Worm (Caenorhabditis elegans): ENCODE results near the gene wht-4.

wht-4 gene

DNA sequence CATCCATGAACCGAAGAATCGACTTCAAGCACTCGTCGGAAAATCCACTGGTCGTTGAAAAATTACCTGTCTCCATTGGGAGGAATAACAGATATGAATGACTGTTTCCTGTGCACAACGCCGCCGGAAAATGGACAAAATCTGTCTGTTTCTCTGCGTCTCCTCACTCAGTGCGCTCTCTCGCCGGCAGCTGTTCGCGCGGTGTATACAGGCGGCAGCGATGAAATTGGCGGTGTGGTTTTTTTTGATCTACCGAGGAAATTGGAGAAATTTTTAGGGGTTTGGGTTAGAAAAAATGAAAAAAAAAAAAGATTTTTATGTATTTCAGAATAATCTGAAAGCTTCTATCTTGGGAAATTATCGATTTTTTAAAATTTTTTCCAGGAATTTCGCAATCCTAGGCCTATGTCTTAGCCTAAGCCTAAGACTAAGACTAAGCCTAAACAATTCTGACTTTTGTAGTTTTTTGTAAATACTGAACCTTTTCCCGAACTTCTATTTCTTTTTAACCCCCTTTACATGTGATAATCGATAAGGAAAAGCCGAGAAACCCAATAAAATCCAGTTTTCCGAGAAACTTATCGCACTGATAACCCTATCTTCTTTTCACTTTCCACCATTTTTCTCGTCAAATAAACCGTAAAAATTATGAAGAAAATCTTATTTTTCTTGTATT lies 30.6 kb upstream of the wht-4 start, which contains the start of the genes fbxc-50 and C17F4.2:
Gene fbxc-50 (minus strand): TSS at position 81 of the 676 bp plus-strand sequence.
Gene C17F4.2 (plus strand): TSS at position 626 of the 676 bp plus-strand sequence.
- TF ChIP-seq med-1 (GFP tag; optimal IDR thresholded peaks at IDR 0.05; ENCODE audit: insufficient read depth) (no peak), T22C8.4 (GFP tag; IDR thresholded peaks at IDR 0.05) (0 out of 2 replicates have a peak, but pooled peaks have one; percentile 36)

- no peak for TF ChIP-seq ztf-23 (GFP tag; IDR thresholded peaks at IDR 0.05)
- no peak for TF ChIP-seq tab-1 (GFP tag; IDR thresholded peaks at IDR 0.05)
- TF ChIP-seq cog-1 (tag; optimal IDR thresholded peaks at IDR 0.05), result no peak
- TF ChIP-seq ref-1 (GFP tag; conservative IDR thresholded peaks at IDR 0.05), result no peak
- no peak for TF ChIP-seq med-1 (GFP tag; optimal IDR thresholded peaks at IDR 0.05; ENCODE audit: insufficient read depth)
- TF ChIP-seq ztf-29 (GFP tag; IDR thresholded peaks at IDR 0.05), result no peak
- no peak for TF ChIP-seq klf-2 (GFP tag; conservative IDR thresholded peaks at IDR 0.05)
- no peak for TF ChIP-seq T22C8.4 (GFP tag; IDR thresholded peaks at IDR 0.05)
- TF ChIP-seq flt-1 (GFP tag; IDR thresholded peaks at IDR 0.05), result no peak
Observed at ce11 chrII:3249406-3249805, 29.3 kb upstream of the wht-4 start, which contains the start of gene clec-124. Gene clec-124, plus strand, starts transcription at chrII:3249706.

- TF ChIP-seq flt-1 (GFP tag; IDR thresholded peaks at IDR 0.05) (no peak), med-1 (GFP tag; optimal IDR thresholded peaks at IDR 0.05; ENCODE audit: insufficient read depth) (no peak), ztf-23 (GFP tag; IDR thresholded peaks at IDR 0.05) (no peak), ztf-29 (GFP tag; IDR thresholded peaks at IDR 0.05) (no peak), klf-2 (GFP tag; conservative IDR thresholded peaks at IDR 0.05) (no peak), T22C8.4 (GFP tag; IDR thresholded peaks at IDR 0.05) (no peak), tab-1 (GFP tag; IDR thresholded peaks at IDR 0.05) (no peak), ref-1 (GFP tag; conservative IDR thresholded peaks at IDR 0.05) (no peak), cog-1 (tag; optimal IDR thresholded peaks at IDR 0.05) (no peak)
Observed at ce11 chrII:3250195-3250594, 28.5 kb upstream of the wht-4 start.

DNA sequence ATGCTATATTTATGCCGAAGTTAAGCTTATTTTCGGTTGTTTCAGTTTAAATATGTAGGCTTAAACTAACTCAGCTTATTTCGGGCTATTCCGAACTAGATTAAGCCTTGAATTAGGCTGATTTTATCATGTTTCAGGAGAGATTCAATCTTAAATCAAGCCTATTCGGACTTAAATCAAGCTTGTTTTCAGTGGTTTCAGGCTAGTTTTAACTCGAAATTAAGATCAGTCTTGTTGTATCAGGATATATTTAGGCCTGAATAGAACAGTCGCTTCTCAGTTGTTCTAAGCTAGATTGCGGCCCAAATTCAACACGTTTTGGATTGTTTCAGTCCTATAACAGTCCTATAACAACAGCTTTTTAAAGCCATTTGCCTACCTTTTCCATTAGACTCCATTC lies 27.0 kb upstream of the wht-4 start:
- no peak for TF ChIP-seq cog-1 (tag; optimal IDR thresholded peaks at IDR 0.05)
- no peak for TF ChIP-seq tab-1 (GFP tag; IDR thresholded peaks at IDR 0.05)
- no peak for TF ChIP-seq T22C8.4 (GFP tag; IDR thresholded peaks at IDR 0.05)

ce11 chrII:3259254-3259653 lies 19.5 kb upstream of the wht-4 start, which contains the start of gene gcy-19:
Gene gcy-19, minus strand, starts transcription at chrII:3259354.
- no peak for TF ChIP-seq ref-1 (GFP tag; conservative IDR thresholded peaks at IDR 0.05)
- no peak for TF ChIP-seq klf-2 (GFP tag; conservative IDR thresholded peaks at IDR 0.05)
- TF ChIP-seq tab-1 (GFP tag; IDR thresholded peaks at IDR 0.05), result no peak
- TF ChIP-seq cog-1 (tag; optimal IDR thresholded peaks at IDR 0.05), result no peak
- no peak for TF ChIP-seq flt-1 (GFP tag; IDR thresholded peaks at IDR 0.05)
- TF ChIP-seq ztf-29 (GFP tag; IDR thresholded peaks at IDR 0.05), result no peak

- no peak for TF ChIP-seq cog-1 (tag; optimal IDR thresholded peaks at IDR 0.05)
- TF ChIP-seq T22C8.4 (GFP tag; IDR thresholded peaks at IDR 0.05), result no peak
- TF ChIP-seq ztf-23 (GFP tag; IDR thresholded peaks at IDR 0.05), result no peak
- TF ChIP-seq ztf-29 (GFP tag; IDR thresholded peaks at IDR 0.05), result no peak
- TF ChIP-seq med-1 (GFP tag; optimal IDR thresholded peaks at IDR 0.05; ENCODE audit: insufficient read depth), result no peak
- TF ChIP-seq tab-1 (GFP tag; IDR thresholded peaks at IDR 0.05), result no peak
- no peak for TF ChIP-seq ref-1 (GFP tag; conservative IDR thresholded peaks at IDR 0.05)
- no peak for TF ChIP-seq flt-1 (GFP tag; IDR thresholded peaks at IDR 0.05)
- TF ChIP-seq klf-2 (GFP tag; conservative IDR thresholded peaks at IDR 0.05), result no peak
Observed at ce11 chrII:3262504-3262903, 16.2 kb upstream of the wht-4 start, which contains the start of gene F02E11.2. Gene F02E11.2, plus strand, starts transcription at chrII:3262804.

DNA sequence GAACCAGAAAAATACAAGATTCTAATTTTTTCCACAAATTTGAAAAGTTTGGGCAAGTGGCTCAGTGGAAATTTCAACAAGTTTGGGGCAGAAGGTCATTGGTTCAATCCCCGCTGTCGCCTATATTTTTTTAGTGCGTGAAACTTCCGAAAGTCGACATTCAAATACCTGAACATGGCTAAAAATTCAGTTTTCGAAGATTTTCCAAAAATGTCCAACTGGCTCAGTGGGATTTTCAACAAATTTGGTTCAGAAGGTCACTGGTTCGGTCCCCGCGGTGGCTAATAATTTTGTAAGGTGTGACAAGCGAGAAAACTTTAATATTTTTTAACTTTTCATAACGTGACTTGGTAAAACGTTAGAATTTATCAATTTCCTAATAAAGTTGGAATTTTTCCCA lies 14.0 kb upstream of the wht-4 start:
- TF ChIP-seq klf-2 (GFP tag; conservative IDR thresholded peaks at IDR 0.05) (no peak), cog-1 (tag; optimal IDR thresholded peaks at IDR 0.05) (no peak), ztf-29 (GFP tag; IDR thresholded peaks at IDR 0.05) (no peak), tab-1 (GFP tag; IDR thresholded peaks at IDR 0.05) (no peak), ztf-23 (GFP tag; IDR thresholded peaks at IDR 0.05) (no peak), T22C8.4 (GFP tag; IDR thresholded peaks at IDR 0.05) (no peak), med-1 (GFP tag; optimal IDR thresholded peaks at IDR 0.05; ENCODE audit: insufficient read depth) (no peak), flt-1 (GFP tag; IDR thresholded peaks at IDR 0.05) (no peak), ref-1 (GFP tag; conservative IDR thresholded peaks at IDR 0.05) (no peak)

- TF ChIP-seq cog-1 (tag; optimal IDR thresholded peaks at IDR 0.05), result no peak
- no peak for TF ChIP-seq med-1 (GFP tag; optimal IDR thresholded peaks at IDR 0.05; ENCODE audit: insufficient read depth)
- TF ChIP-seq flt-1 (GFP tag; IDR thresholded peaks at IDR 0.05), result no peak
Observed at ce11 chrII:3267365-3267764, 11.4 kb upstream of the wht-4 start, which contains the start of gene F02E11.7. Gene F02E11.7, plus strand, starts transcription at chrII:3267665.

ce11 chrII:3267815-3268214 lies 10.9 kb upstream of the wht-4 start:
- TF ChIP-seq tab-1 (GFP tag; IDR thresholded peaks at IDR 0.05) (peak; percentile 68), ztf-23 (GFP tag; IDR thresholded peaks at IDR 0.05) (no peak), ref-1 (GFP tag; conservative IDR thresholded peaks at IDR 0.05) (0 out of 2 replicates have a peak, but pooled peaks have one; percentile 34), klf-2 (GFP tag; conservative IDR thresholded peaks at IDR 0.05) (0 out of 2 replicates have a peak, but pooled peaks have one; percentile 6), med-1 (GFP tag; optimal IDR thresholded peaks at IDR 0.05; ENCODE audit: insufficient read depth) (no peak), flt-1 (GFP tag; IDR thresholded peaks at IDR 0.05) (peak; percentile 69), cog-1 (tag; optimal IDR thresholded peaks at IDR 0.05) (no peak), T22C8.4 (GFP tag; IDR thresholded peaks at IDR 0.05) (peak; percentile 41)

DNA sequence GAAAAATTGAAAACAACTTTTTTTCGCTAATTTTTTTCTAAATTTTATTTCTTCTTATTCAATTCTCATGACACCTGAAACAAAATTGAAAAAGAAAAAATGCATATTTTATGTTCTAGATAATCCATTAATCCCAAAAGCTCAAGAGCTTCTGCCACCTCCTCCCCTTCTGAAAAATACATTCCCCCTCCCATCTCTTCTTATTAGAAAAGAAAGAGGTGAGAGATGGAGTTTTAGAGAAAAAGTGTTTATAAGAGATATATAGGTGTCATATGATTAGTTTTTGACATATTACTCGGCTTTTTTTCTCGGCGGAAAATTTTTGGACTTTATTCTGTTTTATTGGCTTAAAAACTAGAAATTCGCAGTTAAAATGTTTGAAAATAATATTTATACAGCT lies 8.1 kb upstream of the wht-4 start:
- no peak for TF ChIP-seq med-1 (GFP tag; optimal IDR thresholded peaks at IDR 0.05; ENCODE audit: insufficient read depth)
- TF ChIP-seq ztf-29 (GFP tag; IDR thresholded peaks at IDR 0.05), result no peak
- TF ChIP-seq ref-1 (GFP tag; conservative IDR thresholded peaks at IDR 0.05), result no peak
- TF ChIP-seq flt-1 (GFP tag; IDR thresholded peaks at IDR 0.05), result no peak
- no peak for TF ChIP-seq T22C8.4 (GFP tag; IDR thresholded peaks at IDR 0.05)
- no peak for TF ChIP-seq tab-1 (GFP tag; IDR thresholded peaks at IDR 0.05)
- TF ChIP-seq cog-1 (tag; optimal IDR thresholded peaks at IDR 0.05), result no peak
- TF ChIP-seq klf-2 (GFP tag; conservative IDR thresholded peaks at IDR 0.05), result no peak
- TF ChIP-seq ztf-23 (GFP tag; IDR thresholded peaks at IDR 0.05), result no peak
